Fruit fly (Drosophila melanogaster): ENCODE data around the gene cana.

DNA sequence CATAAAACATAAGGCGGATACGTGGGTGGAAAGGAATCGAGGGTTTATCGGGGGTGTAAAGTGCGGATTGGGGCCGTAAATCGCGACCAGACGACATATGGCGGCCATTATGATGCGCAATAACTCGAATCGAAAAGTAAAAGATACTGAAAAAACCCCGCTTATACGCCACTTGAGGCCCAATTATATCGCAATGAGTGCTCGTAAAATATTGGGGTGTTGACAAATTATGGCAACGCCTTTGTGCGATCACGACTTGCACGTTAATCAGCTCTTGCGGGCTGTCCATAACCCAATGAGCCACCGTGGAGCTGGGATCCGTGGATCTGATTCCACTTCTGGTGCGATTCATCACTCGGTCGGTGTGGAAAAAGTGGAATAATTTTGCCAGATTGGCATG is 40.2 kb downstream of the cana start:
- TF ChIP-seq Myc (optimal IDR thresholded peaks at IDR 0.05) (no peak), psq (optimal IDR thresholded peaks at IDR 0.05) (no peak), ttk (optimal IDR thresholded peaks at IDR 0.05) (no peak), h (optimal IDR thresholded peaks at IDR 0.05) (no peak), insv (optimal IDR thresholded peaks at IDR 0.05) (no peak), Sin3A (optimal IDR thresholded peaks at IDR 0.05) (no peak)
